Fruit fly (Drosophila melanogaster) S2 (cell line): ENCODE data around the gene CG8301.

Source experiments
- CG8478 ChIP-seq: fragments of >200 bp; optimal IDR thresholded peaks from 2 replicates; lab custom pipeline; 2018
- CTCF ChIP-seq, 2 experiments: fragments of >200 bp; optimal IDR thresholded peaks; 2 replicates each; lab custom pipeline; 2018

Gene CG8301

DNA sequence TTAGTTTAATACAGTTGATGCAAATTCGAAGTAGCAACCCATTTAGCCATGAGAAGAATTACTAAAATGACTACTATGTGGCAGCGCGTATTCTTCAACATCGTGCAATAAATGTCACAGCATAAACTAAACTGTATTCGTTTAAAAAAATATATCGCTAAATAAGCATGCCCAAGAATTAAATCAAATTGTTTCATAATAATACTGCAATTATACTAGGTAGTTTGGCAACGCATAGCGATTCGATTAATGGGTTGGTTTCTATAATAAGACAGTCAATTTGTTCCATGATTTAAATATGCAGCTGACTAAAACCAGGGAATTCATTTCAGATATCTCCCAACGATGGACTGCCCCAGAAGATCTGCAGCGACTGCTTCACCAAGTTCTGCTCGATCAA, 2.0 kb downstream of the CG8301 start, which contains the start of gene CG33654:
Gene CG33654 (minus strand): TSS at position 101 of the 400 bp plus-strand sequence.
- TF ChIP-seq CG8478 (no peak), CTCF (optimal IDR thresholded peaks at IDR 0.05; lab: Kevin White, UChicago) (no peak)

dm6 chr3R:9586663-9587248, 5.7 kb downstream of the CG8301 start, which contains the start of gene P58IPK:
Gene P58IPK (plus strand): TSS chr3R:9586942.
- TF ChIP-seq CG8478 = no peak
- TF ChIP-seq CTCF (optimal IDR thresholded peaks at IDR 0.05; lab: Kevin White, UChicago) = peak; percentile 4 to 31

dm6 chr3R:9590952-9591532, 9.9 kb downstream of the CG8301 start, which contains the start of the genes bocks and CG8312:
Gene bocks (minus strand): TSS chr3R:9591002.
Gene CG8312 (plus strand): TSS chr3R:9591309.
- TF ChIP-seq CG8478 = no peak
- peak; percentile 4 to 35 for TF ChIP-seq CTCF (optimal IDR thresholded peaks at IDR 0.05; lab: Kevin White, UChicago)

DNA sequence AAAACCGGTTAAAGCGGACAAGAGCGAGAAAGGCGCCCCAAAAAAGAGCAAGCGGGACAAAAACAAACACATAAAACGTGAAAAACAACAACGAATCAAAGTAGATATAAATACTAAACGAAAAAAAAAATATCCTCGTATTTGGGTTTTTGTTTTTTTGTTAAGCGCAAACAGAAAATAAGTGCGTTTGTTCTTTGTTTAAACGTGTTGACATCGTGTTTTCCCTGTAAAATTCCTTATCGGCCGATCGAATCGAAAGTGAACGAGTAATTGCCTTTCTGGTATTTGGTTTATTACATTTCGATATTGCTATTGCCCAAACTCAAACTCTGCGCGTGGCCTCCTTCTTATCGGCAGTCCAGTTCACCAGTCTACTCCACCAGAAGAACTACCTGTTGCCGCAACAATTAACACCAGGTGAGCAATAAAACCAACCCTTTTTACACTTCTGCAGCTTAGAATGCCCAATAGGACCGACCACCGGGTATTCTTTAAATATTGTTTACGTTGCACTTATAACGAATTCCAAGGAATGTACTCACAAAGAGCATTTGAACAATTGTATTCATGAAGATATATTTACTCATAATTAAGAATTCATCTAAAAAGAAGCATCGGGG, 10.8 kb downstream of the CG8301 start:
- TF ChIP-seq CG8478 (no peak), CTCF (optimal IDR thresholded peaks at IDR 0.05; lab: Kevin White, UChicago) (no peak)

dm6 chr3R:9593408-9594250, 12.5 kb downstream of the CG8301 start:
- TF ChIP-seq CTCF (optimal IDR thresholded peaks at IDR 0.05; lab: Kevin White, UChicago) (no peak), CG8478 (no peak)

DNA sequence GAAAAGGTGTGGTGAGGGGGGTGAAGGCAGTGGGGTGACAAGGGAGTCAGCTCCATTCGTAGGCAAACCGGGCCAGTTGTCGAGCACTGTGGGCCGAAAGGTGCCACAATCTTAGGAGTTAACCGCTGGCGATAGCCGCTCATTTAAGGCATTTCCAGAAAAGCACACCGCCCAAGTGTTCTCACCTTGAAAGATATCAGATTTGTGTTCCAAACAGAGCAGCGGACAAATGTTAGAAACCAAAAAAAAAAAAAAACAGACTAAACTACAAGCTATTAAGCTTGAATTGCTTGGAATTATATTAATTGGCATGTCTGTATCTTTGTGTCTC, 13.1 kb downstream of the CG8301 start:
- TF ChIP-seq CG8478 (no peak), CTCF (optimal IDR thresholded peaks at IDR 0.05; lab: Kevin White, UChicago) (no peak)

DNA sequence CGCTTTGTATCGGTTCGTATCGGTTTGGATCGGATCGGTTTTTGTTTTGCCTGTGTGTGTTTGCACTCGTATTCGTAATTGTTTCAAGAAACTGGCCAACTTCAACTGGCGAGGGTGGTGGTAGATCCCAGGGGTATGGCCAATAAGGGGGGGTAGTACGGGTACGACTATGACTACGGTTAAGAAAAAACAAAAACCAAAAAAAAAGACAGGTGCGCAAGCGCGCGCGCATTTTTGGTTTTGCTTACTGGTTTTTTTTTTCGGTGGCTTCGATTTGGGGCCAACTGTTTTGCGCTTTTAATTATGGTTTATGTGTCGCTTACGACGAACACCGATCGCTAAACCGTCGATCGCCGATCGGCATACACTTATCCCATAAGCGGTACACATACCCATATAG, 13.7 kb downstream of the CG8301 start:
- TF ChIP-seq CG8478 = no peak
- TF ChIP-seq CTCF (optimal IDR thresholded peaks at IDR 0.05; lab: Kevin White, UChicago) = no peak

dm6 chr3R:9595681-9596357, 14.7 kb downstream of the CG8301 start:
- TF ChIP-seq CTCF (optimal IDR thresholded peaks at IDR 0.05; lab: Kevin White, UChicago) (no peak), CG8478 (no peak)

dm6 chr3R:9596615-9597014, 15.5 kb downstream of the CG8301 start:
- no peak for TF ChIP-seq CTCF (optimal IDR thresholded peaks at IDR 0.05; lab: Kevin White, UChicago)
- no peak for TF ChIP-seq CG8478

- no peak for TF ChIP-seq CTCF (optimal IDR thresholded peaks at IDR 0.05; lab: Kevin White, UChicago)
- no peak for TF ChIP-seq CG8478
Measured at dm6 chr3R:9598099-9598498, 17.0 kb downstream of the CG8301 start.

DNA sequence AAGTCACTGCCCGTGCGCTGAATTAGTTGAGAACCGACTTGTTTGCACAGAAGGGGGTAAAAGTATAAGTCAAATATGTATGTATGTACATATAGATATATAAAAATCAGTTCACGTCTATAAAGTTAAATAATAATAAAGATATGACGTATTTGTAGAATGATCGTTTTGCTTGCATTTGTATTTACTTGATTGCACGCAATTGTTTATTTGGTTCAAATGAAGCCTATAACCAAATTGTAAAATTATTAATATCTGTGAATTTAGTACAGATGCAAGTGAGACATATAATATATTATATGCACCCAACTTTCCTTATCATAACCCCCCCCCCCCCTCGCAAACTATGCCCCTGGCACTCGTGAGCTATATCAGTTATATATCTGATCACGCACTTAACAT, 19.5 kb downstream of the CG8301 start:
- TF ChIP-seq CTCF (optimal IDR thresholded peaks at IDR 0.05; lab: Kevin White, UChicago) (no peak), CG8478 (no peak)

dm6 chr3R:9601949-9602348, 20.8 kb downstream of the CG8301 start:
- no peak for TF ChIP-seq CTCF (optimal IDR thresholded peaks at IDR 0.05; lab: Kevin White, UChicago)
- no peak for TF ChIP-seq CG8478

DNA sequence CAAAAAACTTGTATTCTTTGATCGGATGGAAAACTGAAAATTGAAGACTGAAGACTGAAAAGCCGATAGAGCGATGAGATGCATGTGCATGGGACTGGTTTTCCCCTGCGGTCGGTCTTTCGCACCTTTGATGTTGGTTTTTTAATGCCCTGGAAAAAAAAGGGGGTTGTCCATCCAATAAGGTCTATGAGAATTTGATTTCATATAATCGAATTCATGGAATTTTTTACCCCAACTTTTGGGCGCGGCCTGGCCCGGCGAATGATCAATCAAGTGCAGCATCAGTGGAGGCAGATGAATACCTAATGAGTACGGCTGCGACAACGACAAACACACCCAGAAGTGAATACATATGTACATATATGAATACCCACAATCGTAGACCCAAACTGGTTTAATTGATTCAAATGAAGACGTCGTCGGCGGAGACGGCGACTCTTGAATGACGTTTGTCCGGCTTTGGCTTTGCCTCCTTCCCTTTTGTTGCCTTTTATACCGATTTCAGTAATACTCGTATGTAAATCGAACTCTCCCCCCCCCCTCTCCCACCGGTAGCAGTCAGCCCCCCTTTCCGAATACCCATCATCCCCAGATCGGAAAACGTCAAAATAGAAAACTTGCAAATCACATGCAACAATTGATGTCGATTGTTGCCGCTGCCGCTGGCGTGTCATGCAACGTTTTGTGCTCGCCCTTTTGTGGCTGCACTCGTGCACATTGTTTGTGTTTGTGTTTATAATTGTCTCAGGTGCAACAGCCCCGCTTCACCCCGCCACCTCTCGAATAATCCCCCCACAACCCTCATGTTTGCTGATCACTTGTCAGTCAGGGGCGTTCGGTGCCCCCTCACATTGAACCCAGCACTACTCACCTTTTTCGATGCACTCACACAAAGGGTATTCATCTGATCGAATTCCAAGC, 22.2 kb downstream of the CG8301 start:
- no peak for TF ChIP-seq CG8478
- no peak for TF ChIP-seq CTCF (optimal IDR thresholded peaks at IDR 0.05; lab: Kevin White, UChicago)

DNA sequence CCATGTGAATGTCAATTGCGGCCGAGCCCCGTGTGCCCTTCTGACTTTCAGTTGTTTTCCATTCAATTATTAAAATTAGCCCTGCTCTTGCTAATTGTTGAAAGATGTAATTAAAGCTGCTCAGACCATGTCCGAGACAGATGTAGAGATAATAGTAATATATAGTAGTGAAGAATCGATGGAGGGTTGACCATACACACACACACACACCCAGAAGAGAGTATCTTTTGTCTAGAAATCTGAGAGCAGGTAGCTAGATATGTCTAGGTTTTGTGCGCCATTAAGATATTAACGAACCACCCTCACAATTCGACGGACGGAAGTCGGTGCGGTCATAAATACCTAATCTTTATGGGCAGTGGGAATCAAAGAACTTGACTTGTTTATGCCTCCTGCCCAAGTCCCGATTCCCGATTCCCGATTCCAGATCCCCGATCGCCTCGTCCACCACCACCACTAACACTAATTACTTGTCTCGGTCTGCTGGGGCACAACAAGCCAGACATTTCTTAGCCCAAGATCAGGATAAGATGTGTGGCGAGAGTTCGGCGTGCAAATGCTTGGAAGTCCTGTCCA, 23.4 kb downstream of the CG8301 start:
- no peak for TF ChIP-seq CTCF (optimal IDR thresholded peaks at IDR 0.05; lab: Kevin White, UChicago)
- no peak for TF ChIP-seq CG8478
